Worm (Caenorhabditis elegans): ENCODE measurements around the gene ZC443.1.
A peak's percentile ranks its signal among the peaks of the same experiment; 100 is the strongest.

Gene ZC443.1

DNA sequence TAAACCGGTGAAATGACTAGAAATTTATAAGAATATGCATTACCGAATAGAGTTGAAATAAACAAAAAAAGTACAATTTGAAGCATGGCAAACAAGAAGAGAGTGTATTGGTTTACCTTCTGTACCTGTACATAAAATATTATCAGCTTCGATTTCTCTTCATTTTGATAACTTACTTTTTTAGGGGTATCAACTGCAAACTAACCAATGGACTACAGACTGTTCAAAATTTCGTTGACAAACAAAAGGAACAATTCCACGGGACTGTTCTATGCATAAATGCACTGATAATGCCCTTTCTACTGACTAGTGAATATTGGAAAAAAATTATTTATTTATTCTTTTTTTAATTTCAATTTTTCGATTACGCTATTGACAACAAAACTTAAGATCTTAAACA is 11.9 kb downstream of the ZC443.1 start, which contains the start of gene ugt-6:
Gene ugt-6 (minus strand): TSS at position 233 of the 400 bp plus-strand sequence.
- TF ChIP-seq dve-1 (tag; optimal IDR thresholded peaks at IDR 0.05) (no peak), unc-42 (tag; optimal IDR thresholded peaks at IDR 0.05) (no peak), hlh-13 (GFP tag; optimal IDR thresholded peaks at IDR 0.05) (no peak), odd-2 (tag; optimal IDR thresholded peaks at IDR 0.05) (no peak), ztf-16 (tag; optimal IDR thresholded peaks at IDR 0.05) (no peak), nhr-11 (tag; optimal IDR thresholded peaks at IDR 0.05) (no peak), ceh-9 (tag; optimal IDR thresholded peaks at IDR 0.05) (no peak), gmeb-2 (tag; optimal IDR thresholded peaks at IDR 0.05) (no peak), lin-11 (tag; optimal IDR thresholded peaks at IDR 0.05) (no peak), fkh-6 (tag; optimal IDR thresholded peaks at IDR 0.05) (no peak), zip-5 (tag; optimal IDR thresholded peaks at IDR 0.05) (no peak)

- no peak for TF ChIP-seq pha-4 (tag; optimal IDR thresholded peaks at IDR 0.05)
- no peak for TF ChIP-seq mec-3 (tag; optimal IDR thresholded peaks at IDR 0.05; ENCODE audit: borderline replicate concordance)
- no peak for TF ChIP-seq ceh-24 (tag; optimal IDR thresholded peaks at IDR 0.05)
- TF ChIP-seq ceh-9 (tag; optimal IDR thresholded peaks at IDR 0.05), result no peak
- no peak for TF ChIP-seq K02D7.2 (tag; optimal IDR thresholded peaks at IDR 0.05)
- no peak for TF ChIP-seq ceh-6 (GFP tag; optimal IDR thresholded peaks at IDR 0.05)
Observed at ce11 chrV:12796908-12797490, 12.9 kb downstream of the ZC443.1 start.

DNA sequence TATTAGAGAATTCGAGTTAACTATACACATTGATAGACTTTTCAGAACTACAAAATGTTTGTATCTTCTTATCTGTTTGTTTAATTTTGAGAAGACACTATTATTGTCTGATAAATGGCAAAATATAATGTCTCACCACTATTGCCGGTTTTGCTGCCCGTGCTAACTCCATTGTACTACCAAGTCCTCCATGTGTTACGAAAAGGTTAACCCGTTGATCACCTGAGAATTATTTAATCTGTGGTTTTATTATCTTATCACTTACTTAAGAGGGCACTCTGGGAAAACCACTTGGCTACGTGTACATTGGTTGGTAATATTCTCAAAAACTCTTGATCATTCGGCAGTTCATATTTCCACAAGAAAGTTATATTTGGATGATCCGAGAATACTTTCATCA is 14.0 kb downstream of the ZC443.1 start:
- TF ChIP-seq dve-1 (tag; optimal IDR thresholded peaks at IDR 0.05), result no peak
- peak; percentile 16 for TF ChIP-seq elt-2 (tag; optimal IDR thresholded peaks at IDR 0.05)

- TF ChIP-seq K02D7.2 (tag; optimal IDR thresholded peaks at IDR 0.05) (no peak), rnt-1 (tag; optimal IDR thresholded peaks at IDR 0.05) (no peak), elt-2 (tag; optimal IDR thresholded peaks at IDR 0.05) (peak; percentile 21)
Observed at ce11 chrV:12795196-12795595, 14.7 kb downstream of the ZC443.1 start, which contains the start of gene ugt-4. Gene ugt-4 (minus strand): TSS chrV:12795336.

DNA sequence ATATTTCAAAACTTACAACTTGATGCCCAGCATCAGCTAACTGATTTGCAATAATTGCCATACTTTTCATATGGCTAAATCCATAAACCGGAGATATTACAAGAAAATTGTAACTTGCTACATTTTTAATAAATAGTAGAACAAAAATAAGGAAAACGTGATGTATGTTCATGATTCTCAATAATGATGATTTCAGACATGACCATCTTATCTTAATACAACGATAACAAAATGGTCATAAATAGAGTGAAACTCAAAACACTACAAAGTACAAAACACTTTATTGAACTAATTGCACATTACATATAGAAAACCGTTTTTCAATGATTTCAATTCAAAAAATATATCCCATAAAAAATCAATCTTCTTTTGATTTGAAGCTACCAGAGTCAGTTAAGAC is 17.1 kb downstream of the ZC443.1 start, which contains the start of gene ugt-5:
Gene ugt-5 (minus strand): TSS at position 214 of the 400 bp plus-strand sequence.
- TF ChIP-seq tbx-7 (tag; optimal IDR thresholded peaks at IDR 0.05) (no peak), fkh-6 (tag; optimal IDR thresholded peaks at IDR 0.05) (no peak), elt-4 (tag; optimal IDR thresholded peaks at IDR 0.05) (no peak), ceh-30 (tag; optimal IDR thresholded peaks at IDR 0.05) (no peak), ref-2 (tag; optimal IDR thresholded peaks at IDR 0.05) (no peak), eyg-1 (tag; optimal IDR thresholded peaks at IDR 0.05) (no peak), ttx-3 (tag; optimal IDR thresholded peaks at IDR 0.05) (no peak), fkh-10 (GFP tag; optimal IDR thresholded peaks at IDR 0.05) (no peak), ceh-31 (tag; optimal IDR thresholded peaks at IDR 0.05) (no peak), ceh-24 (tag; optimal IDR thresholded peaks at IDR 0.05) (no peak), ceh-9 (tag; optimal IDR thresholded peaks at IDR 0.05) (no peak), unc-42 (tag; optimal IDR thresholded peaks at IDR 0.05) (no peak)

DNA sequence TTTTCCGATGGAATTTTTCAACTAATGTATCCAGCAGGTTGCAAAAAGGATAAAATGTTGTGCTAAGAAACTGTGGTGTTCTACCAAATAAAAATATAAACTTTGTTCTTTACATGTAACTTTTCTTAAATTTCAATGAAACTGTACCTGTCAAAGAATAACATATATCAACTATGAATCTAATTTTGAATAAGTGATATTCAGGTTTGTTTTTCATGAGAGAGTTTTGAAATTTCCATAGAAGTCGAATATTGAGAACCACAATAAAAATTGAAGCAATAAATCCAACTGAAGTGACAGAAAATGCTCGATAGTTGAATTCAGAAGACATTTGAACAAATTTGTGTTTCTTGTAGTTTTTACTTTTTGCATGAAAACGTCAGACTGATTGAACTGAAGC is 19.7 kb downstream of the ZC443.1 start, which contains the start of gene srbc-43:
Gene srbc-43 (minus strand): TSS at position 331 of the 400 bp plus-strand sequence.
- TF ChIP-seq nhr-232 (tag; optimal IDR thresholded peaks at IDR 0.05) (no peak), tbx-7 (tag; optimal IDR thresholded peaks at IDR 0.05) (no peak), ztf-16 (tag; optimal IDR thresholded peaks at IDR 0.05) (no peak), rnt-1 (tag; optimal IDR thresholded peaks at IDR 0.05) (no peak), sox-2 (GFP tag; IDR thresholded peaks at IDR 0.05) (no peak), ceh-14 (tag; optimal IDR thresholded peaks at IDR 0.05) (no peak), dve-1 (tag; optimal IDR thresholded peaks at IDR 0.05) (no peak), ceh-2 (tag; optimal IDR thresholded peaks at IDR 0.05) (no peak), odd-2 (tag; optimal IDR thresholded peaks at IDR 0.05) (no peak)
